Fruit fly (Drosophila melanogaster) whole organism, embryonic: ENCODE measurements around the gene Vm26Ac.

Experiments
- Abd-B ChIP-seq: fragments of 200-800 bp; sonication (Bioruptor generic); optimal IDR thresholded peaks from 2 replicates; lab custom pipeline; 2018; ENCODE audit warnings: missing biosample characterization, mild to moderate bottlenecking, missing genetic modification characterization, moderate library complexity
- Ada2b ChIP-seq: fragments of 200-800 bp; sonication (Bioruptor generic); IDR thresholded peaks from 2 replicates; pipeline ENCODE4 v1.3.6; 2022; ENCODE audit warnings: missing biosample characterization, missing genetic modification characterization
- Atf6 ChIP-seq: fragments of 200-800 bp; sonication (Bioruptor generic); IDR thresholded peaks from 2 replicates; pipeline ENCODE4 v1.3.6; 2022; ENCODE audit warnings: missing biosample characterization, missing genetic modification characterization
- CG10565 ChIP-seq: fragments of 200-800 bp; sonication (Bioruptor generic); optimal IDR thresholded peaks from 3 replicates; lab custom pipeline; 2016; ENCODE audit warnings: missing biosample characterization, mild to moderate bottlenecking, missing genetic modification characterization
- CG10959 ChIP-seq: fragments of 200-800 bp; sonication (Bioruptor generic); IDR thresholded peaks from 2 replicates; pipeline ENCODE4 v1.3.6; 2022; ENCODE audit warnings: missing biosample characterization, missing genetic modification characterization
- CG12104 ChIP-seq: fragments of 200-800 bp; sonication (Bioruptor generic); optimal IDR thresholded peaks from 3 replicates; lab custom pipeline; 2016; ENCODE audit warnings: missing biosample characterization, missing genetic modification characterization
- CG12219 ChIP-seq: fragments of 200-800 bp; sonication (Bioruptor generic); optimal IDR thresholded peaks from 3 replicates; lab custom pipeline; 2018; ENCODE audit warnings: missing biosample characterization, mild to moderate bottlenecking, missing genetic modification characterization
- CG13123 ChIP-seq: fragments of 200-800 bp; sonication (Bioruptor generic); optimal IDR thresholded peaks from 2 replicates; lab custom pipeline; 2016; ENCODE audit warnings: missing biosample characterization, missing genetic modification characterization
- CG14014 ChIP-seq: fragments of 200-800 bp; sonication (Bioruptor generic); IDR thresholded peaks from 2 replicates; pipeline ENCODE4 v1.3.6; 2022; ENCODE audit warnings: missing biosample characterization, missing genetic modification characterization
- CG16815 ChIP-seq: fragments of 200-800 bp; sonication (Bioruptor generic); optimal IDR thresholded peaks from 3 replicates; lab custom pipeline; 2017; ENCODE audit warnings: missing biosample characterization, mild to moderate bottlenecking, missing genetic modification characterization
- CG17802 ChIP-seq: fragments of 200-800 bp; sonication (Bioruptor generic); optimal IDR thresholded peaks from 2 replicates; lab custom pipeline; 2018; ENCODE audit warnings: missing biosample characterization, mild to moderate bottlenecking, missing genetic modification characterization, moderate library complexity
- CG17912 ChIP-seq: fragments of 200-800 bp; sonication (Bioruptor generic); optimal IDR thresholded peaks from 2 replicates; lab custom pipeline; 2018; ENCODE audit warnings: missing biosample characterization, mild to moderate bottlenecking, missing genetic modification characterization
- CG18262 ChIP-seq: fragments of 200-800 bp; optimal IDR thresholded peaks from 3 replicates; lab custom pipeline; 2019; ENCODE audit warnings: missing biosample characterization, mild to moderate bottlenecking, missing genetic modification characterization, moderate library complexity
- CG2120 ChIP-seq: fragments of 200-800 bp; sonication (Bioruptor generic); optimal IDR thresholded peaks from 3 replicates; lab custom pipeline; 2016; ENCODE audit warnings: missing biosample characterization, missing genetic modification characterization
- CG3163 ChIP-seq: fragments of 200-800 bp; sonication (Bioruptor generic); optimal IDR thresholded peaks from 3 replicates; lab custom pipeline; 2016; ENCODE audit warnings: missing biosample characterization, missing genetic modification characterization
- CG32532 ChIP-seq: fragments of 200-800 bp; sonication (Bioruptor generic); IDR thresholded peaks from 2 replicates; pipeline ENCODE4 v1.3.6; 2022; ENCODE audit warnings: missing biosample characterization, missing genetic modification characterization
- CG6765 ChIP-seq: fragments of 200-800 bp; sonication (Bioruptor generic); optimal IDR thresholded peaks from 3 replicates; lab custom pipeline; 2017; ENCODE audit warnings: missing biosample characterization, mild to moderate bottlenecking, missing genetic modification characterization
- CG6854 ChIP-seq: fragments of 200-800 bp; sonication (Bioruptor generic); optimal IDR thresholded peaks from 3 replicates; lab custom pipeline; 2017; ENCODE audit warnings: missing biosample characterization, mild to moderate bottlenecking, missing genetic modification characterization
- CG7839 ChIP-seq: fragments of 200-800 bp; sonication (Bioruptor generic); optimal IDR thresholded peaks from 3 replicates; lab custom pipeline; 2018; ENCODE audit warnings: missing biosample characterization, mild to moderate bottlenecking, missing genetic modification characterization, moderate library complexity
- CG8924 ChIP-seq: fragments of 200-800 bp; optimal IDR thresholded peaks from 3 replicates; lab custom pipeline; 2019; ENCODE audit warnings: missing biosample characterization, mild to moderate bottlenecking, missing genetic modification characterization, moderate library complexity
- Chrac-16 ChIP-seq: fragments of 200-800 bp; sonication (Bioruptor generic); optimal IDR thresholded peaks from 3 replicates; lab custom pipeline; 2016; ENCODE audit warnings: missing biosample characterization, missing genetic modification characterization
- E2f1 ChIP-seq: fragments of 200-800 bp; sonication (Bioruptor generic); IDR thresholded peaks from 2 replicates; pipeline ENCODE4 v1.3.6; 2022; ENCODE audit warnings: missing biosample characterization, missing genetic modification characterization
- Eip74EF ChIP-seq, 2 experiments: fragments of 200-800 bp in 1 of 2; fragments of >200 bp in 1 of 2; sonication (Bioruptor generic) in 1 of 2; optimal IDR thresholded peaks; 2 replicates each; lab custom pipeline; 2017 to 2019; ENCODE audit warnings: missing biosample characterization in 2 of 2, missing genetic modification characterization in 2 of 2, mild to moderate bottlenecking in 1 of 2, moderate library complexity in 1 of 2
- Fer2 ChIP-seq: fragments of 200-800 bp; sonication (Bioruptor generic); optimal IDR thresholded peaks from 2 replicates; lab custom pipeline; 2018; ENCODE audit warnings: missing biosample characterization, mild to moderate bottlenecking, missing genetic modification characterization, moderate library complexity
- GATAe ChIP-seq: fragments of 200-800 bp; sonication (Bioruptor generic); conservative IDR thresholded peaks from 2 replicates; pipeline ENCODE4 v1.3.6; 2022; ENCODE audit warnings: missing biosample characterization, missing genetic modification characterization
- HLH54F ChIP-seq: fragments of 200-800 bp; sonication (Bioruptor generic); optimal IDR thresholded peaks from 3 replicates; lab custom pipeline; 2016; ENCODE audit warnings: missing biosample characterization, missing genetic modification characterization
- HmgZ ChIP-seq: fragments of 200-800 bp; sonication (Bioruptor generic); optimal IDR thresholded peaks from 2 replicates; lab custom pipeline; 2018; ENCODE audit warnings: missing biosample characterization, mild to moderate bottlenecking, missing genetic modification characterization
- Meics ChIP-seq: fragments of 200-800 bp; sonication (Bioruptor generic); optimal IDR thresholded peaks from 2 replicates; lab custom pipeline; 2017; ENCODE audit warnings: missing biosample characterization, mild to moderate bottlenecking, missing genetic modification characterization
- Sry-δ ChIP-seq: fragments of 200-800 bp; sonication (Bioruptor generic); optimal IDR thresholded peaks from 2 replicates; lab custom pipeline; 2016; ENCODE audit warnings: missing biosample characterization, missing genetic modification characterization
- Taf1 ChIP-seq: fragments of 200-800 bp; sonication (Bioruptor generic); IDR thresholded peaks from 2 replicates; pipeline ENCODE4 v1.3.6; 2022; ENCODE audit warnings: missing biosample characterization, missing genetic modification characterization
- bab2 ChIP-seq: fragments of 200-800 bp; sonication (Bioruptor generic); optimal IDR thresholded peaks from 2 replicates; lab custom pipeline; 2016; ENCODE audit warnings: missing biosample characterization, missing genetic modification characterization
- chm ChIP-seq: fragments of 200-800 bp; sonication (Bioruptor generic); IDR thresholded peaks from 2 replicates; pipeline ENCODE4 v1.3.6; 2022; ENCODE audit warnings: missing biosample characterization, missing genetic modification characterization
- crc ChIP-seq: fragments of 200-800 bp; sonication (Bioruptor generic); optimal IDR thresholded peaks from 2 replicates; lab custom pipeline; 2016; ENCODE audit warnings: missing biosample characterization, missing genetic modification characterization
- crol ChIP-seq: fragments of 200-800 bp; sonication (Bioruptor generic); IDR thresholded peaks from 2 replicates; pipeline ENCODE4 v1.3.6; 2022; ENCODE audit warnings: missing biosample characterization, missing genetic modification characterization
- esg ChIP-seq: fragments of 200-800 bp; sonication (Bioruptor generic); conservative IDR thresholded peaks from 2 replicates; pipeline ENCODE4 v1.3.6; 2022; ENCODE audit warnings: missing biosample characterization, missing genetic modification characterization
- ewg ChIP-seq: fragments of 200-800 bp; sonication (Bioruptor generic); optimal IDR thresholded peaks from 3 replicates; lab custom pipeline; 2017; ENCODE audit warnings: mild to moderate bottlenecking, missing biosample characterization, missing genetic modification reagents, missing genetic modification characterization
- eyg ChIP-seq: fragments of 200-800 bp; sonication (Bioruptor generic); optimal IDR thresholded peaks from 3 replicates; lab custom pipeline; 2016; ENCODE audit warnings: missing biosample characterization, missing genetic modification characterization
- fd64A ChIP-seq: fragments of 200-800 bp; sonication (Bioruptor generic); optimal IDR thresholded peaks from 3 replicates; lab custom pipeline; 2018; ENCODE audit warnings: missing biosample characterization, mild to moderate bottlenecking, missing genetic modification characterization
- fru ChIP-seq: fragments of >200 bp; optimal IDR thresholded peaks from 2 replicates; lab custom pipeline; 2017
- gem ChIP-seq: fragments of 200-800 bp; sonication (Bioruptor generic); optimal IDR thresholded peaks from 2 replicates; lab custom pipeline; 2019; ENCODE audit warnings: missing biosample characterization, mild to moderate bottlenecking, missing genetic modification characterization, moderate library complexity
- gfzf ChIP-seq: fragments of 200-800 bp; sonication (Bioruptor generic); optimal IDR thresholded peaks from 2 replicates; lab custom pipeline; 2016; ENCODE audit warnings: missing biosample characterization, mild to moderate bottlenecking, missing genetic modification characterization, moderate library complexity
- hth ChIP-seq: fragments of >200 bp; optimal IDR thresholded peaks from 2 replicates; lab custom pipeline; 2017; ENCODE audit warnings: inconsistent platforms
- ind ChIP-seq: fragments of 200-800 bp; sonication (Bioruptor generic); optimal IDR thresholded peaks from 3 replicates; lab custom pipeline; 2016; ENCODE audit warnings: missing biosample characterization, missing genetic modification characterization
- mam ChIP-seq: fragments of 200-800 bp; sonication (Bioruptor generic); optimal IDR thresholded peaks from 3 replicates; lab custom pipeline; 2016; ENCODE audit warnings: missing biosample characterization, missing genetic modification characterization
- onecut ChIP-seq: fragments of 200-800 bp; sonication (Bioruptor generic); IDR thresholded peaks from 2 replicates; pipeline ENCODE4 v1.3.6; 2022; ENCODE audit warnings: missing biosample characterization, missing genetic modification characterization
- row ChIP-seq: fragments of 200-800 bp; sonication (Bioruptor generic); IDR thresholded peaks from 3 replicates; pipeline ENCODE4 v1.3.6; 2022; ENCODE audit warnings: missing biosample characterization, missing genetic modification characterization
- schlank ChIP-seq: fragments of 200-800 bp; sonication (Bioruptor generic); optimal IDR thresholded peaks from 2 replicates; lab custom pipeline; 2018; ENCODE audit warnings: missing biosample characterization, mild to moderate bottlenecking, missing genetic modification characterization
- sens ChIP-seq: fragments of 200-800 bp; sonication (Bioruptor generic); peaks from one replicate; lab custom pipeline; 2016; ENCODE audit warnings: missing biosample characterization, missing genetic modification characterization
- slou ChIP-seq: fragments of 200-800 bp; sonication (Bioruptor generic); optimal IDR thresholded peaks from 3 replicates; lab custom pipeline; 2016; ENCODE audit warnings: missing biosample characterization, missing genetic modification characterization
- slp2 ChIP-seq: fragments of 200-800 bp; sonication (Bioruptor generic); optimal IDR thresholded peaks from 2 replicates; lab custom pipeline; 2016; ENCODE audit warnings: missing biosample characterization, missing genetic modification characterization
- sr ChIP-seq: fragments of 200-800 bp; sonication (Bioruptor generic); IDR thresholded peaks from 3 replicates; pipeline ENCODE4 v1.3.6; 2022; ENCODE audit warnings: missing biosample characterization, missing genetic modification characterization
- ssp ChIP-seq: fragments of 200-800 bp; sonication (Bioruptor generic); IDR thresholded peaks from 2 replicates; pipeline ENCODE4 v1.3.6; 2022; ENCODE audit warnings: missing biosample characterization, missing genetic modification characterization
- sug ChIP-seq: fragments of 200-800 bp; optimal IDR thresholded peaks from 2 replicates; lab custom pipeline; 2019; ENCODE audit warnings: missing biosample characterization, mild to moderate bottlenecking, missing genetic modification characterization, moderate library complexity

The Vm26Ac gene

dm6 chr2L:5986094-5986493 lies 27.7 kb upstream of the Vm26Ac start, which contains the start of gene ifc (continued):
- TF ChIP-seq Eip74EF (GFP tag; optimal IDR thresholded peaks at IDR 0.05; lab: Kevin White, UChicago) (peak in 1 of 2 experiments; percentile 53), fd64A (no peak), CG6854 (GFP tag; lab: Kevin White, UChicago) (no peak), CG17912 (GFP tag; lab: Kevin White, UChicago) (no peak), ssp (GFP tag; lab: Robert Waterston, UW) (no peak), CG16815 (GFP tag; lab: Kevin White, UChicago) (no peak), hth (no peak), crol (no peak), chm (GFP tag; lab: Robert Waterston, UW) (no peak), esg (GFP tag; lab: Robert Waterston, UW) (no peak), slou (GFP tag; lab: Kevin White, UChicago) (peak; percentile 22), fru (lab: Kevin White, UChicago) (no peak), sens (GFP tag; lab: Kevin White, UChicago) (peak; percentile 90), E2f1 (GFP tag; lab: Robert Waterston, UW) (no peak), CG3163 (GFP tag; lab: Kevin White, UChicago) (peak; percentile 51), CG8924 (tag; lab: Kevin White, UChicago) (peak; percentile 61), Atf6 (no peak), Taf1 (no peak), GATAe (GFP tag; lab: Robert Waterston, UW) (no peak), ewg (peak; percentile 49), bab2 (GFP tag; lab: Kevin White, UChicago) (peak; percentile 49), HLH54F (peak; percentile 65), schlank (tag; lab: Kevin White, UChicago) (peak; percentile 20), Ada2b (GFP tag; lab: Robert Waterston, UW) (no peak), sug (tag; lab: Kevin White, UChicago) (peak; percentile 60), Meics (peak; percentile 61), CG32532 (GFP tag; lab: Robert Waterston, UW) (no peak), ind (GFP tag; lab: Kevin White, UChicago) (peak; percentile 55), HmgZ (tag; lab: Kevin White, UChicago) (peak; percentile 82), crc (GFP tag; lab: Kevin White, UChicago) (peak; percentile 1), Fer2 (peak; percentile 10), gem (tag; lab: Kevin White, UChicago) (no peak), slp2 (GFP tag; lab: Kevin White, UChicago) (no peak), CG14014 (GFP tag; lab: Robert Waterston, UW) (no peak), CG17802 (tag; lab: Kevin White, UChicago) (peak; percentile 95), sr (no peak), CG12219 (GFP tag; lab: Kevin White, UChicago) (peak; percentile 5), CG10565 (no peak), gfzf (GFP tag; lab: Kevin White, UChicago) (peak; percentile 61), CG7839 (tag; lab: Kevin White, UChicago) (peak; percentile 58), CG2120 (GFP tag; lab: Kevin White, UChicago) (peak; percentile 80), eyg (GFP tag; lab: Kevin White, UChicago) (peak; percentile 53), CG12104 (GFP tag; lab: Kevin White, UChicago) (peak; percentile 8), mam (GFP tag; lab: Kevin White, UChicago) (peak; percentile 77), CG13123 (GFP tag; lab: Kevin White, UChicago) (peak; percentile 51), Chrac-16 (GFP tag; lab: Kevin White, UChicago) (peak; percentile 57), CG10959 (GFP tag; lab: Robert Waterston, UW) (no peak), CG6765 (GFP tag; lab: Kevin White, UChicago) (no peak), CG18262 (peak; percentile 50), Sry-δ (GFP tag; lab: Kevin White, UChicago) (peak; percentile 82), Abd-B (GFP tag; lab: Kevin White, UChicago) (no peak), row (GFP tag; lab: Robert Waterston, UW) (no peak), onecut (GFP tag; lab: Robert Waterston, UW) (no peak; the same call in none of the 2 replicates)
